Fruit fly (Drosophila melanogaster) whole organism, embryonic: ENCODE measurements around the gene Cpr92A.

Source experiments
- CG10565 ChIP-seq: fragments of 200-800 bp; sonication (Bioruptor generic); optimal IDR thresholded peaks from 3 replicates; lab custom pipeline; 2016; ENCODE audit warnings: missing biosample characterization, mild to moderate bottlenecking, missing genetic modification characterization
- CG11247 ChIP-seq: fragments of 200-800 bp; sonication (Bioruptor generic); IDR thresholded peaks from 2 replicates; pipeline ENCODE4 v1.3.6; 2022; ENCODE audit warnings: missing biosample characterization, missing genetic modification characterization
- CG11398 ChIP-seq: fragments of 200-800 bp; sonication (Bioruptor generic); optimal IDR thresholded peaks from 2 replicates; lab custom pipeline; 2016; ENCODE audit warnings: missing biosample characterization, missing genetic modification characterization
- CG15601 ChIP-seq: fragments of 200-800 bp; sonication (Bioruptor generic); optimal IDR thresholded peaks from 3 replicates; lab custom pipeline; 2019; ENCODE audit warnings: missing biosample characterization, mild to moderate bottlenecking, missing genetic modification characterization, moderate library complexity
- CG17829 ChIP-seq: fragments of 200-800 bp; optimal IDR thresholded peaks from 2 replicates; lab custom pipeline; 2019; ENCODE audit warnings: missing biosample characterization, mild to moderate bottlenecking, missing genetic modification characterization, moderate library complexity
- CG1792 ChIP-seq: fragments of 200-800 bp; sonication (Bioruptor generic); optimal IDR thresholded peaks from 2 replicates; lab custom pipeline; 2016; ENCODE audit warnings: missing biosample characterization, missing genetic modification characterization
- CG2202 ChIP-seq: fragments of 200-800 bp; sonication (Bioruptor generic); optimal IDR thresholded peaks from 2 replicates; lab custom pipeline; 2018; ENCODE audit warnings: missing biosample characterization, mild to moderate bottlenecking, missing genetic modification characterization
- CG2889 ChIP-seq: fragments of 200-800 bp; sonication (Bioruptor generic); IDR thresholded peaks from 3 replicates; pipeline ENCODE4 v1.3.6; 2022; ENCODE audit warnings: missing biosample characterization, missing genetic modification characterization
- CG3065 ChIP-seq: fragments of 200-800 bp; sonication (Bioruptor generic); optimal IDR thresholded peaks from 2 replicates; lab custom pipeline; 2016; ENCODE audit warnings: missing biosample characterization, missing genetic modification characterization
- CG32772 ChIP-seq: fragments of 200-800 bp; sonication (Bioruptor generic); IDR thresholded peaks from 2 replicates; pipeline ENCODE4 v1.3.6; 2022; ENCODE audit warnings: missing biosample characterization, missing genetic modification characterization
- CG33213 ChIP-seq: fragments of 200-800 bp; sonication (Bioruptor generic); optimal IDR thresholded peaks from 3 replicates; lab custom pipeline; 2016; ENCODE audit warnings: missing biosample characterization, missing genetic modification characterization
- CG33557 ChIP-seq: fragments of 200-800 bp; sonication (Bioruptor generic); optimal IDR thresholded peaks from 2 replicates; lab custom pipeline; 2019; ENCODE audit warnings: missing biosample characterization, mild to moderate bottlenecking, missing genetic modification characterization, moderate library complexity
- CG3838 ChIP-seq: fragments of 200-800 bp; sonication (Bioruptor generic); optimal IDR thresholded peaks from 3 replicates; lab custom pipeline; 2016; ENCODE audit warnings: missing biosample characterization, missing genetic modification characterization
- CG3847 ChIP-seq: fragments of 200-800 bp; sonication (Bioruptor generic); IDR thresholded peaks from 2 replicates; pipeline ENCODE4 v1.3.6; 2022; ENCODE audit warnings: missing biosample characterization, missing genetic modification characterization
- CG4424 ChIP-seq: fragments of 200-800 bp; sonication (Bioruptor generic); optimal IDR thresholded peaks from 3 replicates; lab custom pipeline; 2016; ENCODE audit warnings: missing biosample characterization, missing genetic modification characterization
- CG5245 ChIP-seq: fragments of 200-800 bp; sonication (Bioruptor generic); optimal IDR thresholded peaks from 3 replicates; lab custom pipeline; 2016; ENCODE audit warnings: missing biosample characterization, missing genetic modification characterization
- CG7372 ChIP-seq: fragments of 200-800 bp; sonication (Bioruptor generic); IDR thresholded peaks from 2 replicates; pipeline ENCODE4 v1.3.6; 2022; ENCODE audit warnings: missing biosample characterization, missing genetic modification characterization
- CG8281 ChIP-seq: fragments of 200-800 bp; sonication (Bioruptor generic); optimal IDR thresholded peaks from 2 replicates; lab custom pipeline; 2018; ENCODE audit warnings: missing biosample characterization, mild to moderate bottlenecking, missing genetic modification characterization, moderate library complexity
- CG8765 ChIP-seq: fragments of 200-800 bp; sonication (Bioruptor generic); IDR thresholded peaks from 2 replicates; pipeline ENCODE4 v1.3.6; 2022; ENCODE audit warnings: missing biosample characterization, missing genetic modification characterization
- CG9797 ChIP-seq: fragments of 200-800 bp; sonication (Bioruptor generic); optimal IDR thresholded peaks from 3 replicates; lab custom pipeline; 2018; ENCODE audit warnings: missing biosample characterization, mild to moderate bottlenecking, missing genetic modification characterization
- CTCF ChIP-seq: fragments of 200-800 bp; sonication (Bioruptor generic); optimal IDR thresholded peaks from 2 replicates; lab custom pipeline; 2017; ENCODE audit warnings: missing biosample characterization, mild to moderate bottlenecking, missing genetic modification characterization, moderate library complexity
- Dll ChIP-seq: fragments of 200-800 bp; sonication (Bioruptor generic); IDR thresholded peaks from 4 replicates; pipeline ENCODE4 v1.3.6; 2022; ENCODE audit warnings: missing biosample characterization, missing genetic modification characterization; ENCODE audit not compliant: partially characterized antibody
- Doc3 ChIP-seq: fragments of 200-800 bp; sonication (Bioruptor generic); IDR thresholded peaks from 3 replicates; pipeline ENCODE4 v1.3.6; 2022; ENCODE audit warnings: missing biosample characterization, missing genetic modification characterization; ENCODE audit not compliant: partially characterized antibody
- Ets97D ChIP-seq: fragments of 200-800 bp; sonication (Bioruptor generic); optimal IDR thresholded peaks from 3 replicates; lab custom pipeline; 2016; ENCODE audit warnings: missing biosample characterization, missing genetic modification characterization
- GATAe ChIP-seq: fragments of 200-800 bp; sonication (Bioruptor generic); conservative IDR thresholded peaks from 2 replicates; pipeline ENCODE4 v1.3.6; 2022; ENCODE audit warnings: missing biosample characterization, missing genetic modification characterization
- HmgD ChIP-seq: fragments of 200-800 bp; sonication (Bioruptor generic); optimal IDR thresholded peaks from 3 replicates; lab custom pipeline; 2016; ENCODE audit warnings: missing biosample characterization, missing genetic modification characterization
- Side ChIP-seq: fragments of 200-800 bp; sonication (Bioruptor generic); optimal IDR thresholded peaks from 2 replicates; lab custom pipeline; 2016; ENCODE audit warnings: missing biosample characterization, missing genetic modification characterization
- Xrp1 ChIP-seq: fragments of 200-800 bp; sonication (Bioruptor generic); IDR thresholded peaks from 2 replicates; pipeline ENCODE4 v1.3.6; 2022; ENCODE audit warnings: missing biosample characterization, missing genetic modification characterization
- YL-1 ChIP-seq: fragments of 200-800 bp; sonication (Bioruptor generic); optimal IDR thresholded peaks from 3 replicates; lab custom pipeline; 2017; ENCODE audit warnings: missing biosample characterization, mild to moderate bottlenecking, missing genetic modification characterization
- ato ChIP-seq: fragments of 200-800 bp; sonication (Bioruptor generic); IDR thresholded peaks from 2 replicates; pipeline ENCODE4 v1.3.6; 2022; ENCODE audit warnings: missing biosample characterization, missing genetic modification characterization; ENCODE audit not compliant: partially characterized antibody
- croc ChIP-seq: fragments of 200-800 bp; sonication (Bioruptor generic); conservative IDR thresholded peaks from 3 replicates; pipeline ENCODE4 v1.3.6; 2022; ENCODE audit warnings: missing biosample characterization, missing genetic modification characterization
- dan ChIP-seq: fragments of 200-800 bp; sonication (Bioruptor generic); IDR thresholded peaks from 2 replicates; pipeline ENCODE4 v1.3.6; 2022; ENCODE audit warnings: missing biosample characterization, missing genetic modification characterization
- fd3F ChIP-seq: fragments of 200-800 bp; sonication (Bioruptor generic); optimal IDR thresholded peaks from 2 replicates; lab custom pipeline; 2018; ENCODE audit warnings: missing biosample characterization, mild to moderate bottlenecking, missing genetic modification characterization, moderate library complexity
- ftz-f1 ChIP-seq: fragments of 200-800 bp; sonication (Bioruptor generic); optimal IDR thresholded peaks from 2 replicates; lab custom pipeline; 2016; ENCODE audit warnings: missing biosample characterization, missing genetic modification characterization
- h ChIP-seq: fragments of >200 bp; optimal IDR thresholded peaks from 2 replicates; lab custom pipeline; 2017
- hbn ChIP-seq: fragments of 200-800 bp; sonication (Bioruptor generic); IDR thresholded peaks from 2 replicates; pipeline ENCODE4 v1.3.6; 2022; ENCODE audit warnings: missing biosample characterization, missing genetic modification characterization; ENCODE audit not compliant: partially characterized antibody
- her ChIP-seq: fragments of 200-800 bp; sonication (Bioruptor generic); optimal IDR thresholded peaks from 2 replicates; lab custom pipeline; 2016; ENCODE audit warnings: missing biosample characterization, missing genetic modification characterization
- knrl ChIP-seq: fragments of 200-800 bp; sonication (Bioruptor generic); IDR thresholded peaks from 3 replicates; pipeline ENCODE4 v1.3.6; 2022; ENCODE audit warnings: missing biosample characterization, missing genetic modification characterization; ENCODE audit not compliant: partially characterized antibody
- lilli ChIP-seq: fragments of 200-800 bp; sonication (Bioruptor generic); optimal IDR thresholded peaks from 3 replicates; lab custom pipeline; 2016; ENCODE audit warnings: missing biosample characterization, missing genetic modification characterization
- mld ChIP-seq: fragments of 200-800 bp; sonication (Bioruptor generic); IDR thresholded peaks from 3 replicates; pipeline ENCODE4 v1.3.6; 2022; ENCODE audit warnings: missing biosample characterization, missing genetic modification characterization; ENCODE audit not compliant: partially characterized antibody
- nerfin-2 ChIP-seq: fragments of 200-800 bp; sonication (Bioruptor generic); IDR thresholded peaks from 2 replicates; pipeline ENCODE4 v1.3.6; 2022; ENCODE audit warnings: missing biosample characterization, missing genetic modification characterization; ENCODE audit not compliant: partially characterized antibody
- nmo ChIP-seq: fragments of 200-800 bp; sonication (Bioruptor generic); optimal IDR thresholded peaks from 2 replicates; lab custom pipeline; 2018; ENCODE audit warnings: missing biosample characterization, mild to moderate bottlenecking, missing genetic modification characterization, moderate library complexity
- pho ChIP-seq: fragments of 200-800 bp; sonication (Bioruptor generic); optimal IDR thresholded peaks from 2 replicates; lab custom pipeline; 2016; ENCODE audit warnings: missing biosample characterization, missing genetic modification characterization
- prd ChIP-seq, 3 experiments: fragments of >200 bp in 2 of 3; fragments of 200-800 bp in 1 of 3; sonication (Bioruptor generic) in 1 of 3; optimal IDR thresholded peaks in 2 of 3; IDR thresholded peaks in 1 of 3; 2 replicates in 2 of 3; 3 replicates in 1 of 3; pipeline versions ENCODE4 v1.3.6 to Lab custom; 2017 to 2022; ENCODE audit warnings: missing biosample characterization in 1 of 3, missing genetic modification characterization in 1 of 3
- run ChIP-seq: fragments of 200-800 bp; sonication (Bioruptor generic); optimal IDR thresholded peaks from 3 replicates; lab custom pipeline; 2018; ENCODE audit warnings: missing biosample characterization, mild to moderate bottlenecking, missing genetic modification characterization
- scrt ChIP-seq: fragments of 200-800 bp; sonication (Bioruptor generic); optimal IDR thresholded peaks from 2 replicates; lab custom pipeline; 2018; ENCODE audit warnings: missing biosample characterization, mild to moderate bottlenecking, missing genetic modification characterization, moderate library complexity
- sens-2 ChIP-seq: fragments of 200-800 bp; sonication (Bioruptor generic); IDR thresholded peaks from 2 replicates; pipeline ENCODE4 v1.3.6; 2022; ENCODE audit warnings: missing biosample characterization, missing genetic modification characterization
- sima ChIP-seq: fragments of 200-800 bp; sonication (Bioruptor generic); optimal IDR thresholded peaks from 2 replicates; lab custom pipeline; 2016; ENCODE audit warnings: missing biosample characterization, missing genetic modification characterization
- sqz ChIP-seq: fragments of 200-800 bp; sonication (Bioruptor generic); optimal IDR thresholded peaks from 3 replicates; lab custom pipeline; 2018; ENCODE audit warnings: missing biosample characterization, mild to moderate bottlenecking, missing genetic modification characterization
- sug ChIP-seq: fragments of 200-800 bp; optimal IDR thresholded peaks from 2 replicates; lab custom pipeline; 2019; ENCODE audit warnings: missing biosample characterization, mild to moderate bottlenecking, missing genetic modification characterization, moderate library complexity
- unc-4 ChIP-seq: fragments of 200-800 bp; sonication (Bioruptor generic); IDR thresholded peaks from 2 replicates; pipeline ENCODE4 v1.3.6; 2022; ENCODE audit warnings: missing biosample characterization, missing genetic modification characterization; ENCODE audit not compliant: partially characterized antibody

Cpr92A gene

dm6 chr3R:19584818-19585217 lies 13.9 kb downstream of the Cpr92A start (continued):
- TF ChIP-seq CG5245 (GFP tag; lab: Kevin White, UChicago) = peak; percentile 45
- TF ChIP-seq CG17829 (tag; lab: Kevin White, UChicago) = peak; percentile 79
- TF ChIP-seq h (lab: Kevin White, UChicago) = no peak
- peak; percentile 91 for TF ChIP-seq Xrp1 (GFP tag; lab: Robert Waterston, UW)
- peak; percentile 53 for TF ChIP-seq nmo (GFP tag; lab: Kevin White, UChicago)
- no peak for TF ChIP-seq prd (optimal IDR thresholded peaks at IDR 0.05; lab: Kevin White, UChicago)
- peak; percentile 27; the same call in 1 of the 3 replicates for TF ChIP-seq prd (GFP tag; IDR thresholded peaks at IDR 0.05; lab: Robert Waterston, UW)
- TF ChIP-seq CG32772 = no peak
- TF ChIP-seq CG11247 (GFP tag; lab: Robert Waterston, UW) = peak; percentile 29; the same call in 1 of the 2 replicates
- TF ChIP-seq CG2202 (tag; lab: Kevin White, UChicago) = peak; percentile 96
- peak; percentile 15 for TF ChIP-seq sima
- TF ChIP-seq Doc3 (GFP tag; lab: Robert Waterston, UW) = no peak
- no peak for TF ChIP-seq nerfin-2 (GFP tag; lab: Robert Waterston, UW)
- TF ChIP-seq dan (GFP tag; lab: Robert Waterston, UW) = no peak
- no peak for TF ChIP-seq GATAe (GFP tag; lab: Robert Waterston, UW)
- peak; percentile 95 for TF ChIP-seq sqz (GFP tag; lab: Kevin White, UChicago)
- TF ChIP-seq scrt (GFP tag; lab: Kevin White, UChicago) = peak; percentile 71
- TF ChIP-seq CG9797 (GFP tag; lab: Kevin White, UChicago) = peak; percentile 53
- peak; percentile 95 for TF ChIP-seq CG33557
- TF ChIP-seq CG2889 (GFP tag; lab: Robert Waterston, UW) = no peak
- peak; percentile 93 for TF ChIP-seq YL-1 (GFP tag; lab: Kevin White, UChicago)
- no peak for TF ChIP-seq mld
- TF ChIP-seq sug (tag; lab: Kevin White, UChicago) = no peak
- no peak for TF ChIP-seq unc-4 (GFP tag; lab: Robert Waterston, UW)
- TF ChIP-seq her = peak; percentile 59
- TF ChIP-seq CG3847 (GFP tag; lab: Robert Waterston, UW) = 0 out of 2 replicates have a peak, but pooled peaks have one; percentile 16
- TF ChIP-seq ftz-f1 = peak; percentile 17
- peak; percentile 50 for TF ChIP-seq HmgD (GFP tag; lab: Kevin White, UChicago)
- no peak for TF ChIP-seq ato (GFP tag; lab: Robert Waterston, UW)
- TF ChIP-seq CG7372 (GFP tag; lab: Robert Waterston, UW) = no peak
- no peak for TF ChIP-seq hbn (GFP tag; lab: Robert Waterston, UW)
- TF ChIP-seq CG11398 (GFP tag; lab: Kevin White, UChicago) = peak; percentile 92
- no peak for TF ChIP-seq CG8765 (GFP tag; lab: Robert Waterston, UW)
- TF ChIP-seq knrl (GFP tag; lab: Robert Waterston, UW) = no peak
- peak; percentile 78 for TF ChIP-seq CG3838 (GFP tag; lab: Kevin White, UChicago)
- TF ChIP-seq CG3065 = peak; percentile 81
- peak; percentile 29 for TF ChIP-seq lilli (GFP tag; lab: Kevin White, UChicago)
- TF ChIP-seq CG10565 (GFP tag; lab: Kevin White, UChicago) = peak; percentile 61
- TF ChIP-seq fd3F (GFP tag; lab: Kevin White, UChicago) = peak; percentile 59
- peak; percentile 86 for TF ChIP-seq CG33213 (GFP tag; lab: Kevin White, UChicago)
- TF ChIP-seq CG1792 (GFP tag; lab: Kevin White, UChicago) = peak; percentile 82
- peak; percentile 95 for TF ChIP-seq CG15601
- TF ChIP-seq CG8281 (tag; lab: Kevin White, UChicago) = peak; percentile 74
- peak; percentile 47 for TF ChIP-seq pho (GFP tag; lab: Kevin White, UChicago)
- TF ChIP-seq Dll (GFP tag; lab: Robert Waterston, UW) = no peak
- peak; percentile 77 for TF ChIP-seq CG4424 (GFP tag; lab: Kevin White, UChicago)
- TF ChIP-seq Side (GFP tag; lab: Kevin White, UChicago) = peak; percentile 91
- TF ChIP-seq croc (GFP tag; lab: Robert Waterston, UW) = peak; percentile 44; the same call in 2 of the 3 replicates
- TF ChIP-seq run (tag; lab: Kevin White, UChicago) = peak; percentile 73
- peak; percentile 28 for TF ChIP-seq Ets97D
- no peak; the same call in 1 of the 2 replicates for TF ChIP-seq sens-2 (GFP tag; lab: Robert Waterston, UW)
- TF ChIP-seq CTCF = peak; percentile 50
